Fruit fly (Drosophila melanogaster) Kc167 (cell line): ENCODE results near the gene CanA1.

Experiments used
- Myc ChIP-seq: fragments of >200 bp; optimal IDR thresholded peaks from 2 replicates; lab custom pipeline; 2017; ENCODE audit warnings: missing external identifiers
- Sin3A ChIP-seq: fragments of >200 bp; optimal IDR thresholded peaks from 2 replicates; lab custom pipeline; 2018; ENCODE audit warnings: missing external identifiers
- h ChIP-seq: fragments of >200 bp; optimal IDR thresholded peaks from 3 replicates; lab custom pipeline; 2018; ENCODE audit warnings: missing external identifiers
- insv ChIP-seq: fragments of >200 bp; optimal IDR thresholded peaks from 3 replicates; lab custom pipeline; 2018; ENCODE audit warnings: missing external identifiers
- psq ChIP-seq: fragments of >200 bp; optimal IDR thresholded peaks from 2 replicates; lab custom pipeline; 2017; ENCODE audit warnings: missing external identifiers
- ttk ChIP-seq: sonication (Bioruptor generic); optimal IDR thresholded peaks from 2 replicates; lab custom pipeline; 2017; ENCODE audit warnings: missing external identifiers

CanA1 gene

DNA sequence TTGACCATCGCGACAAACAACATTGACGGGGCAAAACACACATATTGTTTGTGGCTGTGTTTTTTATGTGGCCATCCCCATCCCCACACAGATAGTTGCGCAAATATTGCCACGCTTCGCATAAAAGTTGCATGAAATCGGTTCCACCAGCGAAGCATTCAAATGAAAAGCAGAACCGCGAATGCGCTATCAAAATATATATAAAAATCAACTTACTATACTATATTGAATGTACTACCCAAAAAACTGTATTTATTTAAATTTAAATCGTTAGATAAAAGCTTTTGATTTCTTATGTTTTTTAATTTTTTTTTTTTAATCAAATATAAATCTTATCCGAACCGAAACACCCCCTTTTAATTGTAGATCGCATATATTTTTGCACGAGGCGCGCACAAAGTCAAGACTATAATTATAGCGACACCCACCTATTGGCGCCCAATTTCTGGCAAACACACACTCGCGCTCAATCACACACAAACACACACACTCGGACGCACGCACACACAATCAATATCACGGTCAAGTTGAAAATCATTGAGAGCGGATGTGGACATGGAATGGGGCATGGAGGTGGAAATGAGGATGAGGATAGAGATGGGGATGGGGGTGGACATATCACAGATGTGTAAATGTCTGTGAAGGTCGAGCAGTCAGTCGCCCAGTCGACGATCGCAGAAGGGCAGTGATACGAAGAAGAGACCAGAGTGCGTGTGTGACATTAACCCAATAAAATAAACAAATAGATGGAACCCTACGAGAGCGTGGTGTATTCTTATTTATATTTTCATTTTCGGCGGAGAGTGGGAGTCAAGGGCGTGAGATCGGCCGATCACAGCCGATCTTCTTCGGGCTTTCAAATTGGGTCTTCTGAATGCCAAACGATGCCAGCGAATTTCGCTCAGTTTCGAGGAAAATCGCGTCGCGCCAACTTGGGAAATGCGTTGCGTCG is at the start of gene CanA1:
CanA1 (plus strand) TSS at position 902 of the 952 bp plus-strand sequence.
- no peak for TF ChIP-seq h (lab: Kevin White, UChicago)
- no peak for TF ChIP-seq Sin3A
- TF ChIP-seq insv = no peak
- no peak for TF ChIP-seq ttk (lab: Kevin White, UChicago)
- no peak for TF ChIP-seq Myc
- no peak for TF ChIP-seq psq

DNA sequence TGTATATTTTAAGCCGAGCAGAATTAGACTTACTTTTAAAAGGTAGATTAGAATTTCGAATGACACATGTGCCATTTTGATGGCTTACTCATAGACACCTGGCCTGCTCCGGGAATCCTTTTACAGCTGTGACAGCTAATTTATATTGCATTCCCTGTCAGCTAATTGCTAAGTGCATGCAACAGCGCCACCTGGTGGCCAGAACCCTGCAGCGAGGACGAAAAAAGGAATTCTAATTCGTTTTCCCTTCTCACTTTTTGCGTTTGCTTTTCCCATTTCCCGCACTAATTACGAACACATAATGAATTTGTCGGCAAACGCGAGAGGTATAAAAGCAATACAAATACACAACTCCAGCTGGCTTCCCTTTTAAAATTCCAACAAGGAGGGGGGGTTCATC is 49.2 kb upstream of the CanA1 start, which contains the start of gene CG31008:
CG31008 (minus strand) TSS at position 59 of the 400 bp plus-strand sequence.
- TF ChIP-seq psq (no peak), Sin3A (no peak), insv (no peak), Myc (no peak)

dm6 chr3R:30992357-30992756 is 46.8 kb upstream of the CanA1 start, which contains the start of gene CG31007:
TSS of gene CG31007 (minus strand) at chr3R:30992457.
- TF ChIP-seq Myc (no peak), h (lab: Kevin White, UChicago) (no peak), psq (no peak), ttk (lab: Kevin White, UChicago) (no peak), insv (no peak), Sin3A (no peak)

DNA sequence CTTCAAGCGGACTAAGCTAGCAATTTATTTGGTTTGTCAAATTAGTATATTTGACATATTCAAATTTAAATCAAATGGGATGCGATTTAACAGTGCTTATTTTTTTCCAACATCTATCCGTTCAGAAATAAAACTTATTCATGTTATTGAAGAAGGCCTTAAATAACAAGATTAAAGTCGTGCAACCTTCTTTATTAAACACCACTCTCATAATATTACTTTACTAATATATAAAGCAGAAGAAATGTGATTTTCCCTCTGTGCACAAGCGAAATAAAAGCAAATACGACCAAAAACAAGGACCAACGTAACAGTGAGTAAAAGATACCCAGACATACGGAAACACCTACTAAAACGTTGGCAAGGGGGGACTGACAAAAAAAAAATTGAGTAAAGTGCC is 32.6 kb upstream of the CanA1 start:
- TF ChIP-seq psq = no peak
- TF ChIP-seq ttk (lab: Kevin White, UChicago) = no peak

DNA sequence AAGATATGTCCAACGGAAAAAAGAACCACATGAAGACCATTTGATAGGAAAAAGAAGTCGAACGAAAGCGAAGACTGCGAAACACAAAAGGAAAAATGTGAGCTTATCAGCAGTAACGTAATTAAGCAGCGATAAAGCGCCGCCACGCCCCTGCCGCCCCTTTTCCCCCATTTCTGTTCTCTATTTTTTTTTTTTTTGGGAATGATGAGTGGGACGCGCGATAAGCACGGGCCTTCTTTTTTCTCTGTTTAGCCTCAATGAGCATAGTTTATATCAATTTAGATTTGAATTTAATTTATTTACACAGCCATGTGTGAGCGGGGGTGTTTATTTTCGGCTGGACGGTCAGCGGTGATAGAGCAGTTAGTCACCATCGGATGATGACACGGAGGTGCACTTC is 29.1 kb upstream of the CanA1 start:
- no peak for TF ChIP-seq h (lab: Kevin White, UChicago)
- no peak for TF ChIP-seq psq
- no peak for TF ChIP-seq insv
- TF ChIP-seq Myc = no peak
- TF ChIP-seq ttk (lab: Kevin White, UChicago) = no peak
- no peak for TF ChIP-seq Sin3A

dm6 chr3R:31016715-31017114 is 22.5 kb upstream of the CanA1 start, which contains the start of gene 5-HT7:
TSS of gene 5-HT7 (minus strand) at chr3R:31016875.
- TF ChIP-seq Myc (no peak), ttk (lab: Kevin White, UChicago) (no peak), Sin3A (no peak), insv (no peak), psq (no peak), h (lab: Kevin White, UChicago) (no peak)

DNA sequence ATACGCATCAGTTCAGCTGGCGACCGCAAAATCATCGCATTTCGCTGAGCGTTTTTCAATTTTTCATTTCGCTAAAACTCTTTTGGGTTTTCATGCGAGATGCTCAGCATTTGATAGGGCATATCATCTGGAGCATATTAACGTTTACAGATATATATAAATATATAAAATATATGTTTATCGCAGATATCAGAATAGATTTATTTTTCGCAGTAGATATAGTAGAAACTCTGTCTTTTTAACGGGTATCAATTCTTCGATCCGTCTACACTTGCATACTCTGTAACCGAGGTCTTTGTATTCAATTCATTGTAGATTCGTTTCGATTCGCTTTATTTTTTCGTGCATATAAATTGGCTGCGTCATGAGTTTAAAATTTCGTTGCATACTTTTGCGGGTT is 19.5 kb upstream of the CanA1 start:
- no peak for TF ChIP-seq Sin3A
- TF ChIP-seq ttk (lab: Kevin White, UChicago) = no peak
- no peak for TF ChIP-seq Myc
- no peak for TF ChIP-seq insv
- no peak for TF ChIP-seq h (lab: Kevin White, UChicago)
- no peak for TF ChIP-seq psq

dm6 chr3R:31020762-31021161 is 18.4 kb upstream of the CanA1 start:
- TF ChIP-seq psq = no peak
- no peak for TF ChIP-seq Sin3A
- TF ChIP-seq Myc = no peak
- no peak for TF ChIP-seq h (lab: Kevin White, UChicago)

DNA sequence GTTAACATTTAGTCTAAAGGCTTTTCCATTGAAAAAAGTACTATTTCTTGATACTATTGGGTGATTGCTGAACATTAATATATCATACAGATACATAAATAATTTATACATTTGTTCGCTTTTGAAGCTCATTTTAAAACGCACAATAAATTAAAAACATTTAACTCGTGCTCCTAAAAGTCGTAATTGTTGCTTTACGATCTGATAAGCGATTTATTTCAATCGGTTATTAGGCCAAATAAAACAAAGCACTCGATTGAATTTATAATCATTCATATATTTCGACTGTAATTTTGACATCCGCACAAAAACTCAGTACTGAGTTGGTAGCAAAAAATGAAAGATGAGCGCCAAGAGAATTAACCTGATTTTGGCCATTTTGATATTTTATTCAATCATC is 4.1 kb upstream of the CanA1 start, which contains the start of gene CG33773:
CG33773 (plus strand) TSS at position 301 of the 400 bp plus-strand sequence.
- TF ChIP-seq psq = no peak
- no peak for TF ChIP-seq Sin3A
- no peak for TF ChIP-seq ttk (lab: Kevin White, UChicago)
- no peak for TF ChIP-seq h (lab: Kevin White, UChicago)
- no peak for TF ChIP-seq Myc
- no peak for TF ChIP-seq insv

- TF ChIP-seq Sin3A = no peak
- TF ChIP-seq Myc = no peak
- no peak for TF ChIP-seq h (lab: Kevin White, UChicago)
- no peak for TF ChIP-seq insv
- no peak for TF ChIP-seq ttk (lab: Kevin White, UChicago)
- no peak for TF ChIP-seq psq
These were observed 5.8 kb downstream of the CanA1 start, which contains the start of gene CG33920 for dm6 chr3R:31045005-31045404. TSS of gene CG33920 (minus strand) at chr3R:31045105.

dm6 chr3R:31048629-31049028 is 9.5 kb downstream of the CanA1 start, which contains the start of gene Alp4:
TSS of gene Alp4 (plus strand) at chr3R:31048929.
- TF ChIP-seq Myc = no peak
- no peak for TF ChIP-seq Sin3A
- TF ChIP-seq psq = no peak
- TF ChIP-seq h (lab: Kevin White, UChicago) = no peak
- TF ChIP-seq insv = no peak
- no peak for TF ChIP-seq ttk (lab: Kevin White, UChicago)

DNA sequence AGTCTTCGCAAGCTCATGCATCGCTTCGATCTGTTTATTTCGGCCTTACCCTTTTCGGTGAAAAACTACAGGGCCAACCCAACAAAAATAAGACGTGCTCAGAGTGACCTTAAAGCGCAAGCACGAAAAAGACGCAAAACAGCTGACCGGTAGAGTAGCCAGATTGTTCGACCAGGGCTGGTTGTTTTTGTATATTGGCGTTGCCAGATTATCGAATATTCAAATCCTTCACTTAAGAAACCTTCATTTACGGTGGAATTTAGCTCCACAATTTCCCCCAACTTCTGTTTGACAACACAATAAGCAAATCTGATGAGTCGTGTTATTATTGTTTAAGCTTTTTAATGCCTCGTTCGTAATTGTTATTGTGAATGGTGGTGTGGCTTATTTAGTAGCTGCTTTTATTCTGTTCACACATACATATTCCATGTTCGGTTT is 14.6 kb downstream of the CanA1 start, which contains the start of gene Chchd3:
Chchd3 (minus strand) TSS at position 132 of the 438 bp plus-strand sequence.
- TF ChIP-seq psq (no peak), h (lab: Kevin White, UChicago) (no peak), Sin3A (no peak), insv (no peak), Myc (no peak), ttk (lab: Kevin White, UChicago) (no peak)

dm6 chr3R:31059036-31059806 is 20.0 kb downstream of the CanA1 start:
- no peak for TF ChIP-seq ttk (lab: Kevin White, UChicago)
- no peak for TF ChIP-seq h (lab: Kevin White, UChicago)
- TF ChIP-seq insv = no peak
- no peak for TF ChIP-seq Myc
- no peak for TF ChIP-seq Sin3A
- no peak for TF ChIP-seq psq
